Worm (Caenorhabditis elegans) whole organism, L3 larva: ENCODE results near the gene K01A6.8.

Experiments
- ZK546.5 ChIP-seq: sonication (generic microtip); optimal IDR thresholded peaks from 2 replicates; lab custom pipeline; 2017; ENCODE audit warnings: missing biosample characterization, missing genetic modification characterization
- fos-1 ChIP-seq: fragments of 150-350 bp; optimal IDR thresholded peaks from 2 replicates; lab custom pipeline; 2014; ENCODE audit warnings: missing biosample characterization, missing genetic modification characterization

- TF ChIP-seq ZK546.5 (tag; lab: Kevin White, UChicago) (no peak), fos-1 (tag; lab: Kevin White, UChicago) (no peak)
These were observed 17.2 kb upstream of the K01A6.8 start, which contains the start of gene scl-18 for ce11 chrIV:11754328-11754727.
